Worm (Caenorhabditis elegans) whole organism, L1 larva: ENCODE results near the gene F31E8.4.
A peak's percentile ranks its signal among the peaks of the same experiment; 100 is the strongest.

ENCODE experiments used
- C04F5.9 ChIP-seq: sonication (generic microtip); optimal IDR thresholded peaks from 2 replicates; lab custom pipeline; 2016; ENCODE audit warnings: missing genetic modification characterization, missing compliant biosample characterization
- C34B4.2 ChIP-seq: sonication (generic microtip); optimal IDR thresholded peaks from 2 replicates; lab custom pipeline; 2017; ENCODE audit warnings: mild to moderate bottlenecking, missing genetic modification characterization, missing compliant biosample characterization
- F16B12.6 ChIP-seq: fragments of 150-350 bp; optimal IDR thresholded peaks from 2 replicates; lab custom pipeline; 2014; ENCODE audit warnings: missing biosample characterization, missing genetic modification characterization
- Y116A8C.19 ChIP-seq: sonication (generic microtip); optimal IDR thresholded peaks from 2 replicates; lab custom pipeline; 2016; ENCODE audit warnings: missing compliant biosample characterization, missing genetic modification characterization, borderline replicate concordance
- aly-2 ChIP-seq: fragments of 150-350 bp; optimal IDR thresholded peaks from 2 replicates; lab custom pipeline; 2014; ENCODE audit warnings: missing biosample characterization, missing genetic modification characterization
- blmp-1 ChIP-seq: fragments of 150-350 bp; optimal IDR thresholded peaks from 2 replicates; lab custom pipeline; 2014; ENCODE audit warnings: missing biosample characterization, missing genetic modification characterization
- ceh-82 ChIP-seq, 3 experiments: fragments of 150-350 bp in 1 of 3; sonication (generic microtip) in 2 of 3; optimal IDR thresholded peaks; 2 replicates each; lab custom pipeline; 2014 to 2017; ENCODE audit warnings: missing biosample characterization in 3 of 3, missing genetic modification characterization in 3 of 3
- ces-1 ChIP-seq: fragments of 150-350 bp; optimal IDR thresholded peaks from 2 replicates; lab custom pipeline; 2014; ENCODE audit warnings: missing biosample characterization, missing genetic modification reagents, missing genetic modification characterization
- dpl-1 ChIP-seq, 3 experiments: fragments of 150-350 bp in 2 of 3; sonication (generic microtip) in 1 of 3; optimal IDR thresholded peaks; 2 replicates each; lab custom pipeline; 2014 to 2017; ENCODE audit warnings: missing biosample characterization in 3 of 3, missing genetic modification characterization in 3 of 3, missing genetic modification reagents in 3 of 3
- dsc-1 ChIP-seq: sonication (generic microtip); optimal IDR thresholded peaks from 2 replicates; lab custom pipeline; 2016; ENCODE audit warnings: mild to moderate bottlenecking, missing genetic modification characterization, missing compliant biosample characterization
- efl-1 ChIP-seq, 4 experiments: fragments of 150-350 bp; optimal IDR thresholded peaks in 3 of 4; peaks in 1 of 4; 1 replicate in 1 of 4; 2 replicates in 3 of 4; lab custom pipeline; 2014; ENCODE audit warnings: missing biosample characterization in 2 of 4, missing genetic modification characterization in 2 of 4, missing genetic modification reagents in 2 of 4
- egl-13 ChIP-seq: sonication (generic microtip); optimal IDR thresholded peaks from 2 replicates; lab custom pipeline; 2016; ENCODE audit warnings: missing genotype, missing genetic modification reagents, missing genetic modification characterization, missing compliant biosample characterization
- egl-27 ChIP-seq, 2 experiments: fragments of 150-350 bp in 1 of 2; sonication (generic microtip); optimal IDR thresholded peaks; 3 replicates each; lab custom pipeline; 2017 to 2018; ENCODE audit warnings: missing biosample characterization in 2 of 2, missing genetic modification characterization in 2 of 2, missing genetic modification reagents in 2 of 2
- elt-2 ChIP-seq: sonication (generic microtip); optimal IDR thresholded peaks from 2 replicates; lab custom pipeline; 2016; ENCODE audit warnings: missing genetic modification characterization, mild to moderate bottlenecking, inconsistent platforms, missing compliant biosample characterization, missing genetic modification reagents
- elt-3 ChIP-seq, 6 experiments: fragments of 150-350 bp in 1 of 6; sonication (generic microtip); optimal IDR thresholded peaks; 2 replicates each; lab custom pipeline; 2017 to 2018; ENCODE audit warnings: missing biosample characterization in 6 of 6, missing genetic modification characterization in 6 of 6, inconsistent platforms in 1 of 6
- fkh-10 ChIP-seq: sonication (generic microtip); optimal IDR thresholded peaks from 2 replicates; lab custom pipeline; 2017; ENCODE audit warnings: missing biosample characterization, missing genetic modification reagents, missing genetic modification characterization
- fkh-8 ChIP-seq: sonication (generic microtip); optimal IDR thresholded peaks from 2 replicates; lab custom pipeline; 2016; ENCODE audit warnings: mild to moderate bottlenecking, missing genetic modification characterization, missing compliant biosample characterization
- fos-1 ChIP-seq: fragments of 150-350 bp; optimal IDR thresholded peaks from 2 replicates; lab custom pipeline; 2014; ENCODE audit warnings: missing biosample characterization, missing genetic modification characterization
- hpl-2 ChIP-seq: fragments of 150-350 bp; optimal IDR thresholded peaks from 2 replicates; lab custom pipeline; 2014; ENCODE audit warnings: missing biosample characterization, missing genetic modification reagents, missing genetic modification characterization
- jun-1 ChIP-seq: fragments of 150-350 bp; optimal IDR thresholded peaks from 2 replicates; lab custom pipeline; 2014; ENCODE audit warnings: missing biosample characterization, missing genetic modification reagents, missing genetic modification characterization
- lin-13 ChIP-seq: fragments of 150-350 bp; optimal IDR thresholded peaks from 2 replicates; lab custom pipeline; 2014; ENCODE audit warnings: missing biosample characterization, missing genetic modification reagents, missing genetic modification characterization
- lin-14 ChIP-seq: fragments of 200-800 bp; sonication (Bioruptor generic); optimal IDR thresholded peaks from 2 replicates; lab custom pipeline; 2018; ENCODE audit warnings: mild to moderate bottlenecking, missing genetic modification characterization, moderate library complexity, missing compliant biosample characterization
- lin-35 ChIP-seq, 2 experiments: fragments of 150-350 bp; optimal IDR thresholded peaks; 2 replicates each; lab custom pipeline; 2014; ENCODE audit warnings: missing biosample characterization in 2 of 2, missing genetic modification characterization in 2 of 2, missing genetic modification reagents in 2 of 2
- lin-39 ChIP-seq: fragments of 150-350 bp; optimal IDR thresholded peaks from 2 replicates; lab custom pipeline; 2014; ENCODE audit warnings: missing biosample characterization, missing genetic modification reagents, missing genetic modification characterization
- lir-3 ChIP-seq: sonication (generic microtip); optimal IDR thresholded peaks from 2 replicates; lab custom pipeline; 2016; ENCODE audit warnings: mild to moderate bottlenecking, missing genetic modification characterization, moderate library complexity, missing compliant biosample characterization; ENCODE audit not compliant: poor library complexity
- mdl-1 ChIP-seq, 2 experiments: fragments of 150-350 bp; optimal IDR thresholded peaks; 2 replicates each; lab custom pipeline; 2014 to 2017; ENCODE audit warnings: missing biosample characterization in 2 of 2, missing genetic modification characterization in 2 of 2, inconsistent platforms in 1 of 2
- mep-1 ChIP-seq: fragments of 150-350 bp; optimal IDR thresholded peaks from 2 replicates; lab custom pipeline; 2014; ENCODE audit warnings: missing biosample characterization, missing genetic modification characterization
- nhr-20 ChIP-seq: sonication (generic microtip); optimal IDR thresholded peaks from 2 replicates; lab custom pipeline; 2016; ENCODE audit warnings: mild to moderate bottlenecking, missing genetic modification characterization, missing compliant biosample characterization
- nhr-237 ChIP-seq: fragments of 150-350 bp; optimal IDR thresholded peaks from 2 replicates; lab custom pipeline; 2014; ENCODE audit warnings: missing biosample characterization, missing genetic modification characterization
- nhr-28 ChIP-seq: fragments of 150-350 bp; optimal IDR thresholded peaks from 2 replicates; lab custom pipeline; 2014; ENCODE audit warnings: missing biosample characterization, missing genetic modification characterization
- nhr-71 ChIP-seq: sonication (generic microtip); optimal IDR thresholded peaks from 2 replicates; lab custom pipeline; 2016; ENCODE audit warnings: mild to moderate bottlenecking, missing genetic modification characterization, moderate library complexity, missing compliant biosample characterization
- nhr-76 ChIP-seq: sonication (generic microtip); optimal IDR thresholded peaks from 2 replicates; lab custom pipeline; 2017; ENCODE audit warnings: missing biosample characterization, missing genetic modification characterization
- nhr-85 ChIP-seq: sonication (generic microtip); peaks from one replicate; lab custom pipeline; 2016; ENCODE audit warnings: missing genetic modification characterization, inconsistent platforms, missing compliant biosample characterization
- nhr-90 ChIP-seq: sonication (generic microtip); optimal IDR thresholded peaks from 2 replicates; lab custom pipeline; 2016; ENCODE audit warnings: mild to moderate bottlenecking, missing genetic modification characterization, missing compliant biosample characterization; ENCODE audit not compliant: poor library complexity
- pag-3 ChIP-seq: sonication (generic microtip); optimal IDR thresholded peaks from 2 replicates; lab custom pipeline; 2017; ENCODE audit warnings: missing genetic modification characterization, mild to moderate bottlenecking, missing compliant biosample characterization, antibody characterized with exemption, borderline replicate concordance; ENCODE audit not compliant: insufficient read depth
- pax-3 ChIP-seq: fragments of 200-800 bp; sonication (Bioruptor generic); optimal IDR thresholded peaks from 2 replicates; lab custom pipeline; 2018; ENCODE audit warnings: mild to moderate bottlenecking, missing genetic modification characterization, moderate library complexity, missing compliant biosample characterization
- skn-1 ChIP-seq: fragments of 150-350 bp; optimal IDR thresholded peaks from 2 replicates; lab custom pipeline; 2014; ENCODE audit warnings: missing biosample characterization, missing genetic modification characterization
- snpc-4 ChIP-seq: fragments of 150-350 bp; optimal IDR thresholded peaks from 2 replicates; lab custom pipeline; 2014; ENCODE audit warnings: missing biosample characterization, missing genetic modification characterization
- snu-23 ChIP-seq: sonication (generic microtip); optimal IDR thresholded peaks from 2 replicates; lab custom pipeline; 2016; ENCODE audit warnings: missing genetic modification characterization, missing compliant biosample characterization
- sup-37 ChIP-seq: fragments of 200-800 bp; sonication (Bioruptor generic); optimal IDR thresholded peaks from 2 replicates; lab custom pipeline; 2018; ENCODE audit warnings: mild to moderate bottlenecking, missing genetic modification characterization, missing compliant biosample characterization
- tbx-2 ChIP-seq: sonication (generic microtip); optimal IDR thresholded peaks from 2 replicates; lab custom pipeline; 2016; ENCODE audit warnings: missing genetic modification characterization, missing compliant biosample characterization
- unc-130 ChIP-seq: fragments of 150-350 bp; optimal IDR thresholded peaks from 2 replicates; lab custom pipeline; 2017; ENCODE audit warnings: missing biosample characterization, missing genetic modification characterization, inconsistent platforms
- unc-98 ChIP-seq: fragments of 200-800 bp; sonication (Bioruptor generic); IDR thresholded peaks from 2 replicates; pipeline ENCODE4 v1.3.6; 2022; ENCODE audit warnings: missing genetic modification characterization, missing compliant biosample characterization
- vab-15 ChIP-seq: sonication (generic microtip); optimal IDR thresholded peaks from 2 replicates; lab custom pipeline; 2017; ENCODE audit warnings: missing genotype, mild to moderate bottlenecking, missing genetic modification characterization, missing compliant biosample characterization
- zip-4 ChIP-seq: fragments of 200-800 bp; sonication (Bioruptor generic); optimal IDR thresholded peaks from 2 replicates; lab custom pipeline; 2018; ENCODE audit warnings: mild to moderate bottlenecking, missing genetic modification characterization, moderate library complexity, missing compliant biosample characterization
- ztf-4 ChIP-seq: fragments of 150-350 bp; optimal IDR thresholded peaks from 2 replicates; lab custom pipeline; 2014; ENCODE audit warnings: missing biosample characterization, missing genetic modification characterization

The F31E8.4 gene

DNA sequence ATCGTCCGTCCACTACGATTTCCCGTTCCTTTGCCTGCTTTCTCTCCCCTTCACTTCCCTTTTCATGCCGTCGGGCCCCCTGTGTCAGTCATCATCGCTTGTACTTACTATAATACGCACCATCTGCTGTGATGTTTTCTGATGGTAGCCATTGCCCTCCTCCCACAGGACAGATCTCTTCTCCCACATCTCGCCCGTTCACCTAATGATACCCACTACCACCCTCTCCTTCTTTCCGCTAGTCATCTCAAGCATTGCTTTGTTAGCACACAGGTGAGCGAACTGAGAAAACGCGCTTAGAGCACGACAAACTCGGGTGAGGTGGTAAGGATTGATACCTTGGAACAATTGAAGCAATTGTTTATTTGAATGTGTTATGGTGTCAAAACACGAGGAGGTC lies 31.0 kb upstream of the F31E8.4 start:
- TF ChIP-seq lin-14 (no peak), blmp-1 (peak; percentile 72), efl-1 (optimal IDR thresholded peaks at IDR 0.05; lab: Kevin White, UChicago) (no peak), efl-1 (GFP tag; optimal IDR thresholded peaks at IDR 0.05 in 1 of 2; lab: Kevin White, UChicago) (peak in 1 of 2 experiments; percentile 16), nhr-85 (tag; lab: Kevin White, UChicago) (peak; percentile 74)
- TF ChIP-seq, all 84 proteins: peak for 3

DNA sequence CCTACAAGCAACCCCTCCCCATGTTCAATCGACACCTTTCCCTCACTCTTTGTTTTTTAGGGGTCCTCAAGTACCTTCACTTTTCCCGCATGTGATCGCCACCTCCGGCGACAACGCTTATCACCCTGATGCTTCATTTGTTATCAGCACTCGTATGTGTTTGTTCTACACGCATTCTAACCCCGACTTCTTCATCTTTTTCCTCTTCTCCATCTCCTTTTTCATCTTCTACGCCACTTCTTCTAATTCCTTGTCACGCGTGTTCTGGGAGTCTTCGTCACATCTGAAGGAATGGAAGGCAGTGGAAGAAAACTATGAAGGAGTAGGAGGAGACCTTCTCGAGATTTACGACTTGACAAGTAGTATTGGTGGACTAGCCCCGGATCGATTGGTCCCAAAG lies 30.1 kb upstream of the F31E8.4 start:
- TF ChIP-seq nhr-237 (tag; lab: Kevin White, UChicago) (no peak), nhr-20 (tag; lab: Kevin White, UChicago) (peak; percentile 38), fos-1 (tag; lab: Kevin White, UChicago) (no peak), snu-23 (peak; percentile 2), elt-3 (tag; optimal IDR thresholded peaks at IDR 0.05; lab: Kevin White, UChicago) (peak in 3 of 6 experiments; percentile 4 to 62 (median 26)), efl-1 (optimal IDR thresholded peaks at IDR 0.05; lab: Kevin White, UChicago) (no peak), efl-1 (GFP tag; optimal IDR thresholded peaks at IDR 0.05 in 1 of 2; lab: Kevin White, UChicago) (peak in 1 of 2 experiments; percentile 90), nhr-71 (tag; lab: Kevin White, UChicago) (peak; percentile 32), nhr-85 (tag; lab: Kevin White, UChicago) (peak; percentile 62), F16B12.6 (tag; lab: Kevin White, UChicago) (no peak), nhr-90 (tag; lab: Kevin White, UChicago) (no peak), lin-39 (tag; lab: Kevin White, UChicago) (no peak), unc-130 (tag; lab: Kevin White, UChicago) (no peak), lin-35 (GFP tag; optimal IDR thresholded peaks at IDR 0.05; lab: Kevin White, UChicago) (peak in 1 of 2 experiments; percentile 50), C34B4.2 (tag; lab: Kevin White, UChicago) (no peak), mep-1 (tag; lab: Kevin White, UChicago) (peak; percentile 11), elt-2 (tag; lab: Kevin White, UChicago) (peak; percentile 23), skn-1 (tag; lab: Kevin White, UChicago) (no peak), zip-4 (GFP tag; lab: Kevin White, UChicago) (no peak), unc-98 (no peak), hpl-2 (GFP tag; lab: Kevin White, UChicago) (no peak), nhr-28 (no peak), lin-14 (peak; percentile 43), blmp-1 (peak; percentile 82), aly-2 (tag; lab: Kevin White, UChicago) (no peak), egl-13 (tag; lab: Kevin White, UChicago) (no peak)

DNA sequence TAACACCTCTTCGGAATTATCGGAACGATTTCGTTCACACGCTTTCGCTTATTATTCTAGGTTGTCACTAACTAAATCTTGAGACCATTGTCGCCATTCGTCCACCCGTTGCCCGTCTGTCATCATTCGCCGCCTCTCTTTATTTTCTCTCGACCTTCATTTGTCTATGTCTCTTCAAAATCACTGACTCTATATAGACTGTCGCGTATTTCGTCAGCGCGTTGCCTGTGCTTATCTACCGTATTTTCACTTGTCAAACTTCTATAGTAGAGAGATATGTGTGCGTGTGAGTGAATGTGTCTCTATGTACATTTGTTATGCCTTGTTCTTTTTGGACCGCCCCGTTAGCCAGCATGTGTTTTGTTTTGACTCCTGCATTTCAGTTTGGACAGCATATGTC lies 29.2 kb upstream of the F31E8.4 start:
- TF ChIP-seq fkh-8 (tag; lab: Kevin White, UChicago) (no peak), unc-98 (no peak), dsc-1 (no peak), Y116A8C.19 (tag; lab: Kevin White, UChicago) (no peak), lir-3 (tag; lab: Kevin White, UChicago) (no peak), mep-1 (tag; lab: Kevin White, UChicago) (peak; percentile 60), ztf-4 (tag; lab: Kevin White, UChicago) (no peak), ces-1 (GFP tag; lab: Kevin White, UChicago) (no peak), egl-27 (tag; optimal IDR thresholded peaks at IDR 0.05; lab: Kevin White, UChicago) (peak in 1 of 2 experiments; percentile 7), skn-1 (tag; lab: Kevin White, UChicago) (peak; percentile 64), hpl-2 (GFP tag; lab: Kevin White, UChicago) (no peak), dpl-1 (GFP tag; optimal IDR thresholded peaks at IDR 0.05; lab: Kevin White, UChicago) (peak in 1 of 3 experiments; percentile 7), nhr-76 (tag; lab: Kevin White, UChicago) (no peak), C04F5.9 (no peak), snpc-4 (tag; lab: Kevin White, UChicago) (peak; percentile 10), efl-1 (optimal IDR thresholded peaks at IDR 0.05; lab: Kevin White, UChicago) (no peak), efl-1 (GFP tag; optimal IDR thresholded peaks at IDR 0.05 in 1 of 2; lab: Kevin White, UChicago) (no peak), fkh-10 (GFP tag; lab: Kevin White, UChicago) (no peak), sup-37 (GFP tag; lab: Kevin White, UChicago) (no peak), mdl-1 (tag; optimal IDR thresholded peaks at IDR 0.05; lab: Kevin White, UChicago) (peak in 1 of 2 experiments; percentile 61), pag-3 (tag; lab: Kevin White, UChicago) (no peak), F16B12.6 (tag; lab: Kevin White, UChicago) (no peak), lin-14 (peak; percentile 87), jun-1 (tag; lab: Kevin White, UChicago) (peak; percentile 15), vab-15 (tag; lab: Kevin White, UChicago) (peak; percentile 7), tbx-2 (tag; lab: Kevin White, UChicago) (no peak), ceh-82 (tag; optimal IDR thresholded peaks at IDR 0.05; lab: Kevin White, UChicago) (peak in 1 of 3 experiments; percentile 23), egl-13 (tag; lab: Kevin White, UChicago) (no peak), pax-3 (tag; lab: Kevin White, UChicago) (no peak), lin-13 (GFP tag; lab: Kevin White, UChicago) (no peak), fos-1 (tag; lab: Kevin White, UChicago) (no peak)
